Worm (Caenorhabditis elegans) whole organism, young adult: ENCODE measurements around the gene F44E2.6.

Experiments used
- B0336.3 ChIP-seq: fragments of 200-800 bp; sonication (Bioruptor generic); IDR thresholded peaks from 2 replicates; pipeline ENCODE4 v1.3.6; 2022; ENCODE audit warnings: missing genetic modification characterization, missing compliant biosample characterization
- Y67H2A.10 ChIP-seq: fragments of 200-800 bp; sonication (Bioruptor generic); conservative IDR thresholded peaks from 2 replicates; pipeline ENCODE4 v1.3.6; 2022; ENCODE audit warnings: missing genetic modification reagents, missing genetic modification characterization, missing compliant biosample characterization
- ZK185.1 ChIP-seq: sonication (generic microtip); optimal IDR thresholded peaks from 2 replicates; lab custom pipeline; 2016; ENCODE audit warnings: mild to moderate bottlenecking, missing genetic modification characterization, missing compliant biosample characterization; ENCODE audit not compliant: poor library complexity, severe bottlenecking
- dpff-1 ChIP-seq: sonication (generic microtip); optimal IDR thresholded peaks from 2 replicates; lab custom pipeline; 2017; ENCODE audit warnings: mild to moderate bottlenecking, missing genetic modification characterization, missing compliant biosample characterization
- dpl-1 ChIP-seq: fragments of 150-350 bp; optimal IDR thresholded peaks from 2 replicates; lab custom pipeline; 2014; ENCODE audit warnings: missing biosample characterization, missing genetic modification reagents, missing genetic modification characterization
- egrh-3 ChIP-seq: fragments of 200-800 bp; sonication (Bioruptor generic); IDR thresholded peaks from 2 replicates; pipeline ENCODE4 v1.3.6; 2022; ENCODE audit warnings: missing genetic modification reagents, missing genetic modification characterization, missing compliant biosample characterization
- ekl-4 ChIP-seq: fragments of 200-800 bp; sonication (Bioruptor generic); IDR thresholded peaks from 2 replicates; pipeline ENCODE4 v1.3.6; 2022; ENCODE audit warnings: missing genetic modification reagents, missing genetic modification characterization, missing compliant biosample characterization
- lin-54 ChIP-seq: fragments of 200-800 bp; sonication (Bioruptor generic); optimal IDR thresholded peaks from 2 replicates; lab custom pipeline; 2018; ENCODE audit warnings: mild to moderate bottlenecking, missing genetic modification characterization, missing compliant biosample characterization
- ztf-26 ChIP-seq: sonication (generic microtip); optimal IDR thresholded peaks from 2 replicates; lab custom pipeline; 2017; ENCODE audit warnings: missing genetic modification characterization, missing compliant biosample characterization

DNA sequence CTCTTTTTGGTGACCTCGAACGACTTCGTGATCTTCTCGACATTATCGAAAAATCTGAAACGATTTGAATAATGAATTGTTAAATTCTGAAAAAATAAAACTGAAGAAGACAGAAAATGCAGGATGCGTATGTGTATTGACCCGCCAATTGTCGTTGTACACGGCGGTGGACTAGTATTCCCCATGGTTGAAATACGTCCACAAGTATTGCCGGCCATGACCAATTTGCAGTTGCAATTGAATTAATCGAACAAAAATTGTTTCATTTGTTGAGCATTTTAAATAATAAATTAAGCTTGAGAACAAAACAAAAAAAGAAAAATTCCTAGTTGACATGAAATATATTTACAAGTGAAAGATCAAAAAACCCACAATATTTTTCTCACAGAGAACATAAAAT lies 15.8 kb downstream of the F44E2.6 start, which contains the start of gene F44E2.3:
- no peak for TF ChIP-seq B0336.3 (GFP tag; lab: Robert Waterston, UW)
- no peak for TF ChIP-seq egrh-3
- TF ChIP-seq dpl-1, result no peak
- no peak for TF ChIP-seq ztf-26 (tag; lab: Kevin White, UChicago)
- no peak for TF ChIP-seq dpff-1
- TF ChIP-seq lin-54 (GFP tag; lab: Kevin White, UChicago), result no peak
- TF ChIP-seq Y67H2A.10 (GFP tag; lab: Robert Waterston, UW), result no peak
- no peak for TF ChIP-seq ZK185.1 (tag; lab: Kevin White, UChicago)
- no peak for TF ChIP-seq ekl-4 (GFP tag; lab: Robert Waterston, UW)
